Worm (Caenorhabditis elegans): ENCODE data around the gene oac-10.

ce11 chrII:3877127-3877526 is 7.4 kb downstream of the oac-10 start, which contains the start of gene nep-3:
- TF ChIP-seq fos-1 (tag; optimal IDR thresholded peaks at IDR 0.05) (no peak), nhr-129 (tag; optimal IDR thresholded peaks at IDR 0.05) (no peak), ceh-82 (tag; optimal IDR thresholded peaks at IDR 0.05) (no peak), nhr-23 (tag; optimal IDR thresholded peaks at IDR 0.05) (no peak), skn-1 (tag; optimal IDR thresholded peaks at IDR 0.05) (no peak), sma-3 (GFP tag; optimal IDR thresholded peaks at IDR 0.05) (no peak), nhr-77 (tag; optimal IDR thresholded peaks at IDR 0.05) (no peak), peb-1 (tag; optimal IDR thresholded peaks at IDR 0.05) (no peak), nhr-11 (tag; optimal IDR thresholded peaks at IDR 0.05) (no peak), lin-39 (tag; optimal IDR thresholded peaks at IDR 0.05) (no peak), lin-13 (GFP tag; optimal IDR thresholded peaks at IDR 0.05) (no peak), ztf-11 (tag; optimal IDR thresholded peaks at IDR 0.05) (no peak), R02D3.7 (tag; optimal IDR thresholded peaks at IDR 0.05) (no peak), lsy-2 (tag; optimal IDR thresholded peaks at IDR 0.05) (no peak)

All from whole organism, L2 larva.